Fruit fly (Drosophila melanogaster) whole organism, embryonic: ENCODE results near the gene CG4218.

Source experiments
- CG10654 ChIP-seq: fragments of 200-800 bp; sonication (Bioruptor generic); optimal IDR thresholded peaks from 2 replicates; lab custom pipeline; 2016; ENCODE audit warnings: missing biosample characterization, missing genetic modification characterization
- CG12219 ChIP-seq: fragments of 200-800 bp; sonication (Bioruptor generic); optimal IDR thresholded peaks from 3 replicates; lab custom pipeline; 2018; ENCODE audit warnings: missing biosample characterization, mild to moderate bottlenecking, missing genetic modification characterization
- CG9797 ChIP-seq: fragments of 200-800 bp; sonication (Bioruptor generic); optimal IDR thresholded peaks from 3 replicates; lab custom pipeline; 2018; ENCODE audit warnings: missing biosample characterization, mild to moderate bottlenecking, missing genetic modification characterization
- Fer3 ChIP-seq: fragments of 200-800 bp; sonication (Bioruptor generic); optimal IDR thresholded peaks from 2 replicates; lab custom pipeline; 2018; ENCODE audit warnings: missing biosample characterization, mild to moderate bottlenecking, missing genetic modification characterization, moderate library complexity
- nerfin-2 ChIP-seq: fragments of 200-800 bp; sonication (Bioruptor generic); IDR thresholded peaks from 2 replicates; pipeline ENCODE4 v1.3.6; 2022; ENCODE audit warnings: missing biosample characterization, missing genetic modification characterization; ENCODE audit not compliant: partially characterized antibody
- schlank ChIP-seq: fragments of 200-800 bp; sonication (Bioruptor generic); optimal IDR thresholded peaks from 2 replicates; lab custom pipeline; 2018; ENCODE audit warnings: missing biosample characterization, mild to moderate bottlenecking, missing genetic modification characterization
- so ChIP-seq: fragments of 200-800 bp; sonication (Bioruptor generic); IDR thresholded peaks from 3 replicates; pipeline ENCODE4 v1.3.6; 2022; ENCODE audit warnings: missing biosample characterization, missing genetic modification characterization

dm6 chr2L:14558818-14559405 lies 10.0 kb upstream of the CG4218 start:
- no peak for TF ChIP-seq schlank (tag; lab: Kevin White, UChicago)
- TF ChIP-seq CG9797 = no peak
- no peak for TF ChIP-seq CG10654 (GFP tag; lab: Kevin White, UChicago)
- TF ChIP-seq nerfin-2 (GFP tag; lab: Robert Waterston, UW) = no peak
- no peak for TF ChIP-seq CG12219 (GFP tag; lab: Kevin White, UChicago)
- TF ChIP-seq Fer3 = no peak
- TF ChIP-seq so (GFP tag; lab: Robert Waterston, UW) = peak; percentile 44; the same call in 1 of the 3 replicates
